Worm (Caenorhabditis elegans) whole organism, L2 larva: ENCODE measurements around the gene F26F2.3.

Experiments used
- C34F6.9 ChIP-seq: fragments of 150-350 bp; optimal IDR thresholded peaks from 2 replicates; lab custom pipeline; 2014; ENCODE audit warnings: missing biosample characterization, missing genetic modification characterization
- F13H6.1 ChIP-seq: sonication (generic microtip); optimal IDR thresholded peaks from 2 replicates; lab custom pipeline; 2016; ENCODE audit warnings: missing genetic modification characterization, missing compliant biosample characterization
- R02D3.7 ChIP-seq: fragments of 150-350 bp; optimal IDR thresholded peaks from 2 replicates; lab custom pipeline; 2014; ENCODE audit warnings: missing biosample characterization, missing genetic modification characterization
- ZK546.5 ChIP-seq: sonication (generic microtip); optimal IDR thresholded peaks from 2 replicates; lab custom pipeline; 2017; ENCODE audit warnings: missing biosample characterization, missing genetic modification characterization
- aly-2 ChIP-seq: fragments of 150-350 bp; optimal IDR thresholded peaks from 2 replicates; lab custom pipeline; 2014; ENCODE audit warnings: missing biosample characterization, missing genetic modification characterization
- ama-1 ChIP-seq: fragments of 150-350 bp; optimal IDR thresholded peaks from 2 replicates; lab custom pipeline; 2018; ENCODE audit warnings: inconsistent platforms
- blmp-1 ChIP-seq: sonication (generic microtip); optimal IDR thresholded peaks from 2 replicates; lab custom pipeline; 2017; ENCODE audit warnings: missing genetic modification characterization, mild to moderate bottlenecking, missing compliant biosample characterization, antibody characterized with exemption, moderate library complexity; ENCODE audit not compliant: insufficient read depth
- ceh-16 ChIP-seq: fragments of 150-350 bp; optimal IDR thresholded peaks from 2 replicates; lab custom pipeline; 2014; ENCODE audit warnings: missing biosample characterization, missing genetic modification characterization
- ceh-82 ChIP-seq: fragments of 150-350 bp; optimal IDR thresholded peaks from 2 replicates; lab custom pipeline; 2014; ENCODE audit warnings: missing biosample characterization, missing genetic modification characterization
- crh-2 ChIP-seq: sonication (generic microtip); optimal IDR thresholded peaks from 2 replicates; lab custom pipeline; 2017; ENCODE audit warnings: missing biosample characterization, missing genetic modification characterization
- egl-27 ChIP-seq: sonication (generic microtip); optimal IDR thresholded peaks from 3 replicates; lab custom pipeline; 2017; ENCODE audit warnings: missing biosample characterization, missing genetic modification reagents, missing genetic modification characterization
- elt-1 ChIP-seq: fragments of 150-350 bp; optimal IDR thresholded peaks from 2 replicates; lab custom pipeline; 2014; ENCODE audit warnings: missing biosample characterization, missing genetic modification characterization
- fos-1 ChIP-seq: fragments of 150-350 bp; optimal IDR thresholded peaks from 2 replicates; lab custom pipeline; 2014; ENCODE audit warnings: missing biosample characterization, missing genetic modification characterization
- gmeb-1 ChIP-seq: fragments of 150-350 bp; optimal IDR thresholded peaks from 2 replicates; lab custom pipeline; 2014; ENCODE audit warnings: missing biosample characterization, missing genetic modification characterization
- lin-11 ChIP-seq: fragments of 150-350 bp; sonication (generic microtip); optimal IDR thresholded peaks from 2 replicates; lab custom pipeline; 2014; ENCODE audit warnings: missing biosample characterization, missing genetic modification characterization, inconsistent platforms, mixed read lengths
- lin-39 ChIP-seq: fragments of 150-350 bp; optimal IDR thresholded peaks from 2 replicates; lab custom pipeline; 2014; ENCODE audit warnings: missing biosample characterization, missing genetic modification reagents, missing genetic modification characterization
- lsy-2 ChIP-seq, 2 experiments: fragments of 150-350 bp in 1 of 2; sonication (generic microtip) in 1 of 2; optimal IDR thresholded peaks; 2 replicates each; lab custom pipeline; 2014 to 2017; ENCODE audit warnings: missing biosample characterization in 2 of 2, missing genetic modification characterization in 2 of 2
- mab-5 ChIP-seq: fragments of 150-350 bp; optimal IDR thresholded peaks from 2 replicates; lab custom pipeline; 2014; ENCODE audit warnings: missing biosample characterization, missing genetic modification characterization
- nhr-129 ChIP-seq: fragments of 150-350 bp; optimal IDR thresholded peaks from 2 replicates; lab custom pipeline; 2014; ENCODE audit warnings: missing biosample characterization, missing genetic modification characterization
- nhr-23 ChIP-seq: fragments of 150-350 bp; optimal IDR thresholded peaks from 2 replicates; lab custom pipeline; 2014; ENCODE audit warnings: missing biosample characterization, missing genetic modification reagents, missing genetic modification characterization
- nhr-237 ChIP-seq: fragments of 150-350 bp; optimal IDR thresholded peaks from 2 replicates; lab custom pipeline; 2014; ENCODE audit warnings: missing biosample characterization, missing genetic modification characterization
- nhr-6 ChIP-seq: fragments of 150-350 bp; optimal IDR thresholded peaks from 2 replicates; lab custom pipeline; 2014; ENCODE audit warnings: missing biosample characterization, missing genetic modification characterization
- nhr-77 ChIP-seq: fragments of 150-350 bp; optimal IDR thresholded peaks from 2 replicates; lab custom pipeline; 2014; ENCODE audit warnings: missing biosample characterization, missing genetic modification characterization
- sem-4 ChIP-seq: fragments of 150-350 bp; optimal IDR thresholded peaks from 2 replicates; lab custom pipeline; 2014; ENCODE audit warnings: missing biosample characterization, missing genetic modification reagents, missing genetic modification characterization
- skn-1 ChIP-seq: sonication (generic microtip); optimal IDR thresholded peaks from 2 replicates; lab custom pipeline; 2017; ENCODE audit warnings: missing biosample characterization, missing genetic modification characterization
- sma-9 ChIP-seq, 2 experiments: fragments of 150-350 bp in 1 of 2; sonication (generic microtip) in 1 of 2; optimal IDR thresholded peaks; 2 replicates each; lab custom pipeline; 2014 to 2016; ENCODE audit warnings: missing genetic modification characterization in 2 of 2, mild to moderate bottlenecking in 1 of 2, missing biosample characterization in 1 of 2, missing compliant biosample characterization in 1 of 2, missing genetic modification reagents in 1 of 2, moderate library complexity in 1 of 2
- snpc-4 ChIP-seq: fragments of 150-350 bp; optimal IDR thresholded peaks from 2 replicates; lab custom pipeline; 2014; ENCODE audit warnings: missing biosample characterization, missing genetic modification characterization
- unc-39 ChIP-seq: fragments of 150-350 bp; optimal IDR thresholded peaks from 2 replicates; lab custom pipeline; 2014; ENCODE audit warnings: missing biosample characterization, missing genetic modification characterization
- unc-55 ChIP-seq: fragments of 150-350 bp; sonication (generic microtip); optimal IDR thresholded peaks from 3 replicates; lab custom pipeline; 2014; ENCODE audit warnings: missing biosample characterization, missing genetic modification reagents, missing genetic modification characterization
- unc-62 ChIP-seq: fragments of 150-350 bp; optimal IDR thresholded peaks from 2 replicates; lab custom pipeline; 2014; ENCODE audit warnings: missing biosample characterization, missing genetic modification reagents, missing genetic modification characterization
- zag-1 ChIP-seq: fragments of 150-350 bp; optimal IDR thresholded peaks from 2 replicates; lab custom pipeline; 2014; ENCODE audit warnings: missing biosample characterization, missing genetic modification characterization
- ztf-1 ChIP-seq: fragments of 200-800 bp; sonication (Bioruptor generic); conservative IDR thresholded peaks from 2 replicates; pipeline ENCODE4 v1.3.6; 2022; ENCODE audit warnings: missing genetic modification characterization, missing compliant biosample characterization
- ztf-11 ChIP-seq: sonication (generic microtip); optimal IDR thresholded peaks from 2 replicates; lab custom pipeline; 2017; ENCODE audit warnings: missing biosample characterization, missing genetic modification characterization

The F26F2.3 gene

ce11 chrV:20603014-20603413 is 36.7 kb upstream of the F26F2.3 start, which contains the start of gene ttr-11:
Gene ttr-11 (plus strand): TSS chrV:20603314.
- TF ChIP-seq nhr-77 (tag; lab: Kevin White, UChicago) (no peak), lin-11 (tag; lab: Kevin White, UChicago) (no peak), unc-62 (no peak), crh-2 (tag; lab: Kevin White, UChicago) (no peak), gmeb-1 (tag; lab: Kevin White, UChicago) (no peak), blmp-1 (tag; lab: Kevin White, UChicago) (no peak), ceh-82 (tag; lab: Kevin White, UChicago) (no peak), sma-9 (GFP tag; optimal IDR thresholded peaks at IDR 0.05; lab: Kevin White, UChicago) (no peak), sma-9 (tag; optimal IDR thresholded peaks at IDR 0.05; lab: Kevin White, UChicago) (no peak), R02D3.7 (tag; lab: Kevin White, UChicago) (no peak)

ce11 chrV:20600704-20601103 is 34.4 kb upstream of the F26F2.3 start:
- no peak for TF ChIP-seq F13H6.1 (tag; lab: Kevin White, UChicago)
- no peak for TF ChIP-seq skn-1
- TF ChIP-seq egl-27 (tag; lab: Kevin White, UChicago): no peak
- TF ChIP-seq lin-11 (tag; lab: Kevin White, UChicago): no peak
- no peak for TF ChIP-seq ztf-1 (GFP tag; lab: Robert Waterston, UW)

ce11 chrV:20599795-20600194 is 33.4 kb upstream of the F26F2.3 start, which contains the start of gene col-163:
Gene col-163 (plus strand): TSS chrV:20600095.
- TF ChIP-seq gmeb-1 (tag; lab: Kevin White, UChicago) (no peak), ama-1 (lab: Kevin White, UChicago) (no peak)

ce11 chrV:20597076-20597475 is 30.7 kb upstream of the F26F2.3 start, which contains the start of gene F46B3.1:
Gene F46B3.1 (minus strand): TSS chrV:20597176.
- no peak for TF ChIP-seq nhr-129
- TF ChIP-seq mab-5: no peak
- no peak for TF ChIP-seq lsy-2 (tag; optimal IDR thresholded peaks at IDR 0.05; lab: Kevin White, UChicago)
- TF ChIP-seq C34F6.9 (tag; lab: Kevin White, UChicago): no peak
- TF ChIP-seq nhr-237 (tag; lab: Kevin White, UChicago): no peak
- no peak for TF ChIP-seq nhr-6 (tag; lab: Kevin White, UChicago)
- no peak for TF ChIP-seq elt-1 (tag; lab: Kevin White, UChicago)
- no peak for TF ChIP-seq zag-1
- no peak for TF ChIP-seq fos-1
- TF ChIP-seq lin-39 (tag; lab: Kevin White, UChicago): no peak
- TF ChIP-seq aly-2 (tag; lab: Kevin White, UChicago): no peak
- no peak for TF ChIP-seq unc-39 (tag; lab: Kevin White, UChicago)
- no peak for TF ChIP-seq ztf-11 (tag; lab: Kevin White, UChicago)
- TF ChIP-seq, all 48 proteins: peak for 0

- TF ChIP-seq sem-4 (no peak), gmeb-1 (tag; lab: Kevin White, UChicago) (no peak), nhr-77 (tag; lab: Kevin White, UChicago) (no peak), nhr-23 (no peak), ceh-16 (tag; lab: Kevin White, UChicago) (no peak), fos-1 (no peak), aly-2 (tag; lab: Kevin White, UChicago) (no peak), nhr-129 (no peak), egl-27 (tag; lab: Kevin White, UChicago) (no peak), lin-11 (tag; lab: Kevin White, UChicago) (no peak), mab-5 (no peak)
Measured at ce11 chrV:20595653-20596052, 29.3 kb upstream of the F26F2.3 start, which contains the start of gene F26F2.11. Gene F26F2.11 (minus strand): TSS chrV:20595753.

ce11 chrV:20594746-20595145 is 28.4 kb upstream of the F26F2.3 start, which contains the start of gene F26F2.10:
Gene F26F2.10 (minus strand): TSS chrV:20594846.
- TF ChIP-seq ceh-82 (tag; lab: Kevin White, UChicago): no peak
- TF ChIP-seq elt-1 (tag; lab: Kevin White, UChicago): no peak
- no peak for TF ChIP-seq unc-39 (tag; lab: Kevin White, UChicago)
- no peak for TF ChIP-seq nhr-23
- no peak for TF ChIP-seq mab-5
- no peak for TF ChIP-seq R02D3.7 (tag; lab: Kevin White, UChicago)
- TF ChIP-seq snpc-4 (tag; lab: Kevin White, UChicago): no peak
- TF ChIP-seq ZK546.5 (tag; lab: Kevin White, UChicago): no peak
- TF ChIP-seq unc-55: no peak
- no peak for TF ChIP-seq fos-1
- TF ChIP-seq crh-2 (tag; lab: Kevin White, UChicago): no peak
- TF ChIP-seq, all 48 proteins: peak for 0
